Fruit fly (Drosophila melanogaster): ENCODE data around the gene Hmgcl.

- TF ChIP-seq CG8478 (optimal IDR thresholded peaks at IDR 0.05) (no peak), Dll (optimal IDR thresholded peaks at IDR 0.05) (no peak), EcR (GFP tag; optimal IDR thresholded peaks at IDR 0.05) (no peak)
These were observed 3.5 kb upstream of the Hmgcl start, which contains the start of the genes CG13775 and CG3430 for dm6 chr2L:6956725-6957124.

All from whole organism.